Worm (Caenorhabditis elegans): ENCODE results near the gene srm-4.
"Not testable (repeated sequence)": the region's sequence is repeated elsewhere in the genome, so short reads cannot be mapped to it uniquely, and the experiment has no call there.

The srm-4 gene

DNA sequence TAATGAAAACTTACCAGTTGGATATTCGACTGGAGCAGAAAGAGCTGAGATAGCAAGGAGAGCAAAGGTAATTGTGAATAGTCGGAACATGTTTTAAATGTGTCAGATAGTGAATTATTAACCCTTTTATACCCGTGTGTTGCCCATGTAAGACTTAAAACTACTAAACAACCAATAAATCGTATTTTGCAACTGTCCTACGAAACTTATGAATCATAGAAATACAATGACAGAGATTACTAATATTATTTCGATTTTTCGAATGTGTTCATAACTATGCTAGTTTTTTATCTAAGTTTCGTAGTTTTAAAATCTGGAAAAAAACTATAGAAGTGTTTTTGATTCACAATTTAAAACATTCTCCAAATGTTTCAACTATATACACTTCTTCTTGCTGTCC lies 26.4 kb upstream of the srm-4 start, which contains the start of gene spig-4:
TSS of gene spig-4 (minus strand) at position 101 of the 400 bp plus-strand sequence.
- TF ChIP-seq flt-1 (GFP tag; IDR thresholded peaks at IDR 0.05); med-1 (GFP tag; optimal IDR thresholded peaks at IDR 0.05; ENCODE audit: insufficient read depth); cog-1 (tag; optimal IDR thresholded peaks at IDR 0.05): not testable (repeated sequence)

DNA sequence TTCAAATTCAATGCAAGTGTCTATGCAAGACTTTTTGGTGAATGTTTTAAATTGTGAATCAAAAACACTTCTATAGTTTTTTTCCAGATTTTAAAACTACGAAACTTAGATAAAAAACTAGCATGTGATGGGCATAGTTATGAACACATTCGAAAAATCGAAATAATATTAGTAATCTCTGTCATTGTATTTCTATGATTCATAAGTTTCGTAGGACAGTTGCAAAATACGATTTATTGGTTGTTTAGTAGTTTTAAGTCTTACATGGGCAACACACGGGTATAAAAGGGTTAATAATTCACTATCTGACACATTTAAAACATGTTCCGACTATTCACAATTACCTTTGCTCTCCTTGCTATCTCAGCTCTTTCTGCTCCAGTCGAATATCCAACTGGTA lies 25.1 kb upstream of the srm-4 start, which contains the start of gene spig-5:
TSS of gene spig-5 (plus strand) at position 301 of the 400 bp plus-strand sequence.
- not testable (repeated sequence) for TF ChIP-seq med-1 (GFP tag; optimal IDR thresholded peaks at IDR 0.05; ENCODE audit: insufficient read depth); klf-2 (GFP tag; conservative IDR thresholded peaks at IDR 0.05); ztf-29 (GFP tag; IDR thresholded peaks at IDR 0.05)

DNA sequence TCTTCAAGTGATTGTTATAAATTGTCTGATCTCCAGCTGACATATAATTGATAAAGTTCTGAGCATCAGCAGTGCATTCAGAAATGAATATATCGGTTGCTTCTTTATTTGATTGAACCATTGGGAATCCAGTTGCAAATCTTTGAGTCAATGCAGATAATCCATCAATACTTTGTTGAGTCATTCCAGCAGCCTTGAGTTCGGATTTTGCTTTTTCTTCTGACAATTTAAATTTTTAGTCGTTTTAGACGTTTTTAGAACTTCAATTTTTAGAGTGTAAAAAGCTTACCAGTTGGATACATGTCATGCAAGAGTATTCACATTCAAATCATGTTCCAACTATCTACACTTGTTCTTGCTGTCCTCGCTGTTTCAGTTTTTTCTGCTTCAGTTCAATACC lies 23.6 kb upstream of the srm-4 start, which contains the start of gene F14D7.14:
TSS of gene F14D7.14 (plus strand) at position 301 of the 400 bp plus-strand sequence.
- not testable (repeated sequence) for TF ChIP-seq med-1 (GFP tag; optimal IDR thresholded peaks at IDR 0.05; ENCODE audit: insufficient read depth); cog-1 (tag; optimal IDR thresholded peaks at IDR 0.05); ztf-29 (GFP tag; IDR thresholded peaks at IDR 0.05)

DNA sequence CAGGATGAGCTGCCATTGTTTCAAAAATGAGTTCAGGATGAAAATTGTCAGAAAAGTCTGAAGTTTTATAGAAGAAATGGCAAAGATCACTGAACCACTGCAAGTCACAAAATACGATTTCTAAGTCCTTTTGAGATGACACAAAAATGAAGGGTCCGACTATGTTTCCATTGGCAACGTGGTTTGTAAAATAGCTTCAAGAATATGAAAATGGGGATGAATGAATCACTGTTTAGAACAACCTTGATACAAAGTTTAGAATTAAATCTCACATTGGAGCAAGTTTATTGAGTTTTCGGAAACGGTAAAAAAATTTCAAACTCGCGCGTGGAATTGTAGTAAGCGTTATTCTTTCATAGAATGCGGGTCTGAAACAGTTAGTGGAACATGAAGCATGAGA lies 22.1 kb upstream of the srm-4 start, which contains the start of gene ddn-3:
TSS of gene ddn-3 (minus strand) at position 101 of the 400 bp plus-strand sequence.
- TF ChIP-seq tab-1 (GFP tag; IDR thresholded peaks at IDR 0.05) = no peak
- TF ChIP-seq T22C8.4 (GFP tag; IDR thresholded peaks at IDR 0.05) = no peak
- no peak for TF ChIP-seq klf-2 (GFP tag; conservative IDR thresholded peaks at IDR 0.05)
- no peak for TF ChIP-seq med-1 (GFP tag; optimal IDR thresholded peaks at IDR 0.05; ENCODE audit: insufficient read depth)
- TF ChIP-seq cog-1 (tag; optimal IDR thresholded peaks at IDR 0.05) = no peak
- no peak for TF ChIP-seq ztf-29 (GFP tag; IDR thresholded peaks at IDR 0.05)
- no peak for TF ChIP-seq ztf-23 (GFP tag; IDR thresholded peaks at IDR 0.05)
- no peak for TF ChIP-seq ref-1 (GFP tag; conservative IDR thresholded peaks at IDR 0.05)
- TF ChIP-seq flt-1 (GFP tag; IDR thresholded peaks at IDR 0.05) = no peak

DNA sequence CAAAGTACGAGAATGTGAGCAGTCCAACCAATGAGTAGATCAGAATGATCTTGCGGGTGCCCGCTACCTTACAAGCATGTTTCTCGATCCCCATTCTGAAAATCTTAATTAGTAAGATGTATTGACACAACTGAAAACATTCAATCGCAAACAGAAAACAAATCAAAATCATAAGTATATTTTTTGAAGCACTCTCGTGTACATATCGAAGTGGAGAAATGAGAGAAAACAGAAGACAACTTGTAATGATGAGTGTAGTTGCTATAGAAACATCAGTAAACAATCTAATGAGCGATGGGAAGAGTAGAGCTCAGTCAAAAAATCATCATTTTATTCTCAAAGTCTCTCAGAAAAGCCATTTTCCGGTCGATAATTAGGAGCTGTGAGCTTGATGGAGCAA lies 20.5 kb upstream of the srm-4 start, which contains the start of gene F14D7.8:
TSS of gene F14D7.8 (minus strand) at position 101 of the 400 bp plus-strand sequence.
- TF ChIP-seq med-1 (GFP tag; optimal IDR thresholded peaks at IDR 0.05; ENCODE audit: insufficient read depth) = no peak
- no peak for TF ChIP-seq tab-1 (GFP tag; IDR thresholded peaks at IDR 0.05)
- TF ChIP-seq T22C8.4 (GFP tag; IDR thresholded peaks at IDR 0.05) = no peak
- no peak for TF ChIP-seq klf-2 (GFP tag; conservative IDR thresholded peaks at IDR 0.05)
- TF ChIP-seq ztf-23 (GFP tag; IDR thresholded peaks at IDR 0.05) = no peak
- TF ChIP-seq ref-1 (GFP tag; conservative IDR thresholded peaks at IDR 0.05) = no peak
- no peak for TF ChIP-seq flt-1 (GFP tag; IDR thresholded peaks at IDR 0.05)
- no peak for TF ChIP-seq cog-1 (tag; optimal IDR thresholded peaks at IDR 0.05)
- no peak for TF ChIP-seq ztf-29 (GFP tag; IDR thresholded peaks at IDR 0.05)

DNA sequence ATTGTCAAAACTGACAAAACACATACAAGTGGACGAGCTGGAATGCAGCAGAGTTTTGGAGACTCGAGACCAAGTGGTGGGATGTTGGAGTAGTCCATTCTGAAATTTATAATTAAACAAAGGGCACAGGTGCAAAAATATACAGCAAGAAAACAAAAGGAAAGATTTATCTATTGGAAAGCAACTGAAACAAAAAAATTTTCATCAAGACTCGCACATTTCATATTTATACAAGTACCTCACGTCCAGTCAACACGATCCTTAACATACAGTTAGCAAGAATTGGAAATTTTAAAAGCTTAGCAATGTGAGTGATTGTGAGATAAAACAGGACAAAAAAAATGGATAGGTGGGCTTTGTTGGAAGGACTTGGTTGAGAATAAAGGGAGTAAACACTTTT lies 19.0 kb upstream of the srm-4 start, which contains the start of gene F47B8.1:
TSS of gene F47B8.1 (minus strand) at position 101 of the 400 bp plus-strand sequence.
- TF ChIP-seq ref-1 (GFP tag; conservative IDR thresholded peaks at IDR 0.05) (no peak), flt-1 (GFP tag; IDR thresholded peaks at IDR 0.05) (no peak), med-1 (GFP tag; optimal IDR thresholded peaks at IDR 0.05; ENCODE audit: insufficient read depth) (no peak), ztf-23 (GFP tag; IDR thresholded peaks at IDR 0.05) (no peak), klf-2 (GFP tag; conservative IDR thresholded peaks at IDR 0.05) (no peak), T22C8.4 (GFP tag; IDR thresholded peaks at IDR 0.05) (no peak), ztf-29 (GFP tag; IDR thresholded peaks at IDR 0.05) (no peak), cog-1 (tag; optimal IDR thresholded peaks at IDR 0.05) (no peak), tab-1 (GFP tag; IDR thresholded peaks at IDR 0.05) (no peak)

DNA sequence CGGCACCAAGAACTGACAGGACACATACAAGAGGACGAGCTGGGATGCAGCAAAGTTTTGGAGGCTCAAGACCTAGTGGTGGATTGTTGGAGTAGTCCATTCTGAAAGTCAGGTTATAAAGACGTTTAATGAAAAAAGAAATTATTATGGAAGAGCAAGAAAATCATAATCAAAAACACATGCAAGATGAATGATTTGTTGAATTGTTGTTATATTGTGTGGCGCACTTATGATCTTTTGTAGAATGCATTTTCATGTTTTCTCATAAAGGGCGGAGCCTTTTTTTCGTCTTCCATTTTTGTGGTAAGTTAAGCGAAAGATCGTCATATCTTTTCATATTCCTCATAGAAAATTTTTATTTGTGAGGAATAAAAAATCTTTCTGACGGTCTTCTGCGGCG lies 16.7 kb upstream of the srm-4 start, which contains the start of gene F47B8.2:
TSS of gene F47B8.2 (minus strand) at position 101 of the 400 bp plus-strand sequence.
- no peak for TF ChIP-seq ztf-29 (GFP tag; IDR thresholded peaks at IDR 0.05)
- no peak for TF ChIP-seq ref-1 (GFP tag; conservative IDR thresholded peaks at IDR 0.05)
- TF ChIP-seq ztf-23 (GFP tag; IDR thresholded peaks at IDR 0.05) = no peak
- no peak for TF ChIP-seq med-1 (GFP tag; optimal IDR thresholded peaks at IDR 0.05; ENCODE audit: insufficient read depth)
- TF ChIP-seq cog-1 (tag; optimal IDR thresholded peaks at IDR 0.05) = no peak
- TF ChIP-seq klf-2 (GFP tag; conservative IDR thresholded peaks at IDR 0.05) = no peak
- no peak for TF ChIP-seq T22C8.4 (GFP tag; IDR thresholded peaks at IDR 0.05)
- TF ChIP-seq flt-1 (GFP tag; IDR thresholded peaks at IDR 0.05) = no peak
- TF ChIP-seq tab-1 (GFP tag; IDR thresholded peaks at IDR 0.05) = no peak

DNA sequence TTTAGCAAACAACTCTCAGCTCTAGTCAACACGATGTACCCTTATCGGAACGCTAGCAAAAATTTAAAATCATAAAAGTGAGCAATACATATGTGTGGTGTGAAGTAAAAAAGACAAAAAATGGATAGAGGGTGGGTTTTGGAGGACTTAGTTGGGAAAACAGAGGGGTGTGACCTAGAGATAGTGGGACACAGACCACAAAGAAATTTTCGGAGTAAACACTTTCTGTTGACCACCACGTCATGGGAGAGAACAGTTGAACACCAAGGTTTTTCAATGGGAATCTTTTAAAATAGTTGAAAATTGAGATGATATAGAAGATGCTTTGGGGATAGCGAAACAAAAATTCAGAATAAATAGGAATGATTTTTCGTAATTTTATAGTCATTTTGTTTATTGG lies 16.0 kb upstream of the srm-4 start:
- no peak for TF ChIP-seq T22C8.4 (GFP tag; IDR thresholded peaks at IDR 0.05)
- no peak for TF ChIP-seq ztf-23 (GFP tag; IDR thresholded peaks at IDR 0.05)
- no peak for TF ChIP-seq klf-2 (GFP tag; conservative IDR thresholded peaks at IDR 0.05)
- no peak for TF ChIP-seq ztf-29 (GFP tag; IDR thresholded peaks at IDR 0.05)
- no peak for TF ChIP-seq cog-1 (tag; optimal IDR thresholded peaks at IDR 0.05)
- no peak for TF ChIP-seq tab-1 (GFP tag; IDR thresholded peaks at IDR 0.05)

DNA sequence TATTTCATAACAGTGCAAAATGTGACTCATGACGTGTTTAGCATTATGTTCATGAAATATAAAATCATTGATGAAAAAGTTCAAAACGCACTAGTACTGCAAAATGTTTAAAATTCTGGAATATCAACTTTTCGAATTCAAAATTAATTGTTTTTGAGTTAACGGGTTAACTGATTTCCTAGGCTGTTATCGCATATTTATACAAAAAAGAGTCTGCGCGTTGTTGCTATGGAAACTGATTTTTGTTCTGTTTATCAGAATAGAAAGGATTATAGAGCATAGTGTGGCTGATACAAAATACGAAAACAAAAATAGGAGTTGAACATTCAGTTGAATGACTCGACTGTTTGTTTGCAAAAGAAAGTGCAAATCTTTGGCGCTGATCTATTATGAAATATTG lies 15.6 kb upstream of the srm-4 start:
- TF ChIP-seq klf-2 (GFP tag; conservative IDR thresholded peaks at IDR 0.05) = no peak
- no peak for TF ChIP-seq tab-1 (GFP tag; IDR thresholded peaks at IDR 0.05)
- no peak for TF ChIP-seq flt-1 (GFP tag; IDR thresholded peaks at IDR 0.05)
- TF ChIP-seq ztf-23 (GFP tag; IDR thresholded peaks at IDR 0.05) = no peak
- no peak for TF ChIP-seq med-1 (GFP tag; optimal IDR thresholded peaks at IDR 0.05; ENCODE audit: insufficient read depth)
- no peak for TF ChIP-seq ztf-29 (GFP tag; IDR thresholded peaks at IDR 0.05)
- TF ChIP-seq T22C8.4 (GFP tag; IDR thresholded peaks at IDR 0.05) = no peak
- TF ChIP-seq ref-1 (GFP tag; conservative IDR thresholded peaks at IDR 0.05) = no peak

DNA sequence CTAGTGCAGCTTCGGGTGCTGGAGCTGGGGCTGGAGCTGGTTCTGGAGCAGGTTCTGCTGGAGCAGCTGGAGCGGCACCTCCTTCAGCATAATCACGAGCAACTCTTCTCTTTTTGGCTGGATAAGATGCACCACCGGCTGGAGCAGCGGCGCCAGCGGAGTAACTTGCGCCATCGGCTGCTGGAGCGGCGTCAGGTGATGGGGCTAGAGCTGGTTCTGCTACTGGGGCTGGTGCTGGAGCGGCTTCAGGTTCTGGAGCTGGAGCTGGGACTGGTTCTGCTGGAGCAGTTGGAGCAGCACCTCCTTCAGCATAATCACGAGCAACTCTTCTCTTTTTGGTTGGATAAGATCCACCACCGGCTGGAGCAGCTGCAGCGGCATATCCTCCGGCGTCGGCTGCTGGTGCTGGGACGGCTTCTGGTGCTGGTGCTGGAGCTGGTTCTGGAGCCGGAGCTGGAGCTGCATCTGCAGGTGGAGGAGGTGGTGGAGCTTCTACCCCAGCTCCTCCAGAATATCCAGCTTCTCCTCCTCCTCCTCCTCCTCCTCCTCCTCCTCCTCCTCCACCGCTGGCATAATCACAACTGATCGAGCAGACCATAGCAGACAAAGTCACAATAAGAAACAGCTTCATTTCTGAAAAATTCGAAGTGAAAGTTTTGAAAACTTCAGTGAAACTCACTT lies 14.0 kb upstream of the srm-4 start, which contains the start of gene F47B8.13:
TSS of gene F47B8.13 (minus strand) at position 631 of the 681 bp plus-strand sequence.
- no peak for TF ChIP-seq T22C8.4 (GFP tag; IDR thresholded peaks at IDR 0.05)
- TF ChIP-seq ztf-29 (GFP tag; IDR thresholded peaks at IDR 0.05) = no peak
- no peak for TF ChIP-seq ztf-23 (GFP tag; IDR thresholded peaks at IDR 0.05)
- no peak for TF ChIP-seq flt-1 (GFP tag; IDR thresholded peaks at IDR 0.05)
- TF ChIP-seq cog-1 (tag; optimal IDR thresholded peaks at IDR 0.05) = no peak
- TF ChIP-seq tab-1 (GFP tag; IDR thresholded peaks at IDR 0.05) = no peak
- TF ChIP-seq klf-2 (GFP tag; conservative IDR thresholded peaks at IDR 0.05) = no peak
- no peak for TF ChIP-seq med-1 (GFP tag; optimal IDR thresholded peaks at IDR 0.05; ENCODE audit: insufficient read depth)
- no peak for TF ChIP-seq ref-1 (GFP tag; conservative IDR thresholded peaks at IDR 0.05)
